Worm (Caenorhabditis elegans): Measurements from ENCODE around the gene col-95.

The col-95 gene

ce11 chrIII:11732943-11733342, 29.1 kb downstream of the col-95 start:
- TF ChIP-seq ets-4 (tag; optimal IDR thresholded peaks at IDR 0.05), result no peak
- TF ChIP-seq hlh-30 (tag; optimal IDR thresholded peaks at IDR 0.05; ENCODE audit: insufficient read depth), result no peak
- TF ChIP-seq madf-2 (tag; optimal IDR thresholded peaks at IDR 0.05), result no peak
- peak; percentile 39 for TF ChIP-seq ceh-48 (tag; optimal IDR thresholded peaks at IDR 0.05)
- TF ChIP-seq pax-1 (tag; optimal IDR thresholded peaks at IDR 0.05), result no peak

ce11 chrIII:11737527-11737926, 33.7 kb downstream of the col-95 start, which contains the start of gene sup-1:
Gene sup-1, minus strand, starts transcription at chrIII:11737627.
- TF ChIP-seq ama-1 (optimal IDR thresholded peaks at IDR 0.05) (no peak), lin-11 (tag; optimal IDR thresholded peaks at IDR 0.05) (no peak), tbx-7 (tag; optimal IDR thresholded peaks at IDR 0.05) (no peak), ceh-31 (tag; optimal IDR thresholded peaks at IDR 0.05) (no peak), K02D7.2 (tag; optimal IDR thresholded peaks at IDR 0.05) (no peak), sdc-2 (tag; optimal IDR thresholded peaks at IDR 0.05) (no peak)

DNA sequence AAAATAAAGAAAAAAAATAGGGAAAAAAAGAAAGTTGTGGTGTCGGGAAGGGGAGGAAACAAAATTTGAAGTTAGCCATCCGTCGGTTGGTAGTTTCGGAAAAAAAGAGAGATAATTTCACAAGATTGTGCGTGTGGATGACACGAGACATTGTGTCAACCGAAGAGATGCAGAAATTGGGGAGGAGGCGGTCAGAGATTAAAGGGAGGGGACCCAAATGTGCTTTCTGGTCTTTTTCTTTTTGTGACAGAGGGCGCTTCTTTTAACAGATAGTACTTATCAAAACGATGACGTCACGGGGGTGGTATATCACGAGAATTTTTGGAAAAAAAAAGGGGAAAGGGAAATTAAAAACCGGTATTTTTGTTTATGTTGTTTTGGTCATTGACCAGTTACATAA, 34.7 kb downstream of the col-95 start:
- TF ChIP-seq ceh-24 (tag; optimal IDR thresholded peaks at IDR 0.05) (no peak), ceh-18 (tag; optimal IDR thresholded peaks at IDR 0.05) (peak; percentile 24), nfya-1 (tag; optimal IDR thresholded peaks at IDR 0.05) (peak; percentile 11)

- no peak for TF ChIP-seq K09A11.1 (tag; optimal IDR thresholded peaks at IDR 0.05; ENCODE audit: insufficient read depth)
- TF ChIP-seq nhr-232 (tag; optimal IDR thresholded peaks at IDR 0.05), result no peak
- no peak for TF ChIP-seq unc-55 (GFP tag; optimal IDR thresholded peaks at IDR 0.05)
- no peak for TF ChIP-seq hlh-15 (tag; optimal IDR thresholded peaks at IDR 0.05)
- no peak for TF ChIP-seq ztf-16 (tag; optimal IDR thresholded peaks at IDR 0.05)
- TF ChIP-seq ceh-34 (tag; optimal IDR thresholded peaks at IDR 0.05), result no peak
- no peak for TF ChIP-seq ceh-6 (GFP tag; optimal IDR thresholded peaks at IDR 0.05)
- no peak for TF ChIP-seq hlh-8 (tag; optimal IDR thresholded peaks at IDR 0.05)
- no peak for TF ChIP-seq K02D7.2 (tag; optimal IDR thresholded peaks at IDR 0.05)
- TF ChIP-seq sox-4 (tag; optimal IDR thresholded peaks at IDR 0.05), result no peak
- TF ChIP-seq dmd-4 (tag; optimal IDR thresholded peaks at IDR 0.05; ENCODE audit: borderline replicate concordance), result no peak
- TF ChIP-seq hlh-13 (GFP tag; optimal IDR thresholded peaks at IDR 0.05), result no peak
- TF ChIP-seq ceh-9 (tag; optimal IDR thresholded peaks at IDR 0.05), result no peak
- no peak for TF ChIP-seq npax-4 (tag; optimal IDR thresholded peaks at IDR 0.05)
- TF ChIP-seq hlh-30 (tag; optimal IDR thresholded peaks at IDR 0.05; ENCODE audit: insufficient read depth), result no peak
- TF ChIP-seq madf-2 (tag; optimal IDR thresholded peaks at IDR 0.05), result no peak
- no peak for TF ChIP-seq pqm-1 (tag; optimal IDR thresholded peaks at IDR 0.05)
Measured at ce11 chrIII:11740868-11741267, 37.1 kb downstream of the col-95 start.

ce11 chrIII:11742191-11742590, 38.4 kb downstream of the col-95 start:
- TF ChIP-seq hlh-6 (tag; optimal IDR thresholded peaks at IDR 0.05), result no peak
- no peak for TF ChIP-seq ceh-22 (tag; optimal IDR thresholded peaks at IDR 0.05)
- no peak for TF ChIP-seq ets-4 (tag; optimal IDR thresholded peaks at IDR 0.05)
- no peak for TF ChIP-seq zip-5 (tag; optimal IDR thresholded peaks at IDR 0.05)
- no peak for TF ChIP-seq C38D4.7 (GFP tag; optimal IDR thresholded peaks at IDR 0.05)
- TF ChIP-seq fkh-10 (GFP tag; optimal IDR thresholded peaks at IDR 0.05), result no peak
- no peak for TF ChIP-seq unc-86 (tag; optimal IDR thresholded peaks at IDR 0.05)
- TF ChIP-seq fkh-6 (tag; optimal IDR thresholded peaks at IDR 0.05), result no peak
- no peak for TF ChIP-seq madf-2 (tag; optimal IDR thresholded peaks at IDR 0.05)
- TF ChIP-seq pha-2 (tag; optimal IDR thresholded peaks at IDR 0.05), result no peak
- no peak for TF ChIP-seq nfya-1 (tag; optimal IDR thresholded peaks at IDR 0.05)
- no peak for TF ChIP-seq odd-2 (tag; optimal IDR thresholded peaks at IDR 0.05)
- no peak for TF ChIP-seq hlh-13 (GFP tag; optimal IDR thresholded peaks at IDR 0.05)
- TF ChIP-seq pha-4 (tag; optimal IDR thresholded peaks at IDR 0.05), result no peak
- no peak for TF ChIP-seq T23F11.4 (GFP tag; optimal IDR thresholded peaks at IDR 0.05)
- no peak for TF ChIP-seq ceh-18 (tag; optimal IDR thresholded peaks at IDR 0.05)

Measured in whole organism, late embryonic.